Worm (Caenorhabditis elegans): Measurements from ENCODE around the gene srx-118.

srx-118 gene

ce11 chrII:12525526-12525925 is at the start of gene srx-118:
Gene srx-118 (plus strand): TSS chrII:12525826.
- TF ChIP-seq F13H6.1 (tag; optimal IDR thresholded peaks at IDR 0.05) (no peak), lin-13 (GFP tag; optimal IDR thresholded peaks at IDR 0.05) (no peak), crh-2 (tag; optimal IDR thresholded peaks at IDR 0.05) (no peak), elt-1 (tag; optimal IDR thresholded peaks at IDR 0.05) (no peak), aly-2 (tag; optimal IDR thresholded peaks at IDR 0.05) (no peak), fos-1 (tag; optimal IDR thresholded peaks at IDR 0.05) (no peak)

DNA sequence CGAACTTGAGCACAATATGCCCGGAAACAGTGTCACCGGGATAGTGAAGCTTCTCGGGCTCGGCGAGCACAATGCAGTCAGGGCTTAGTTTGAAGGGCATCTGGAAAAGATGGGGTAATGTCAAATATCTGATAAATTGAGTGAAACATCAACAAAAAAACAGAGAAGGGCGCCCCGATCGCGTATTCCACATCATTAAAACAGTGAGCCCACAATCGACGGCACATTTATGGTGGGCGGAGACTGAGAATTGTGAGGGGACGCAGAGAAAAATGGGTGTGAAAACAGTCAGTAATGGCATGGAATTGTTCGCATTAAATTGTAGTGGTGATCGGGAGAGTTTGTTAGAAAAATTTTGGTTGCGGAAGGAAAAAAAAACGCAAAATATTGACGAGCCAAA is 44.8 kb upstream of the srx-118 start, which contains the start of gene arrd-9:
arrd-9 (minus strand) TSS at position 101 of the 400 bp plus-strand sequence.
- TF ChIP-seq mbf-1 (tag; optimal IDR thresholded peaks at IDR 0.05) (no peak), lin-11 (tag; optimal IDR thresholded peaks at IDR 0.05) (no peak), gmeb-1 (tag; optimal IDR thresholded peaks at IDR 0.05) (no peak), alr-1 (tag; optimal IDR thresholded peaks at IDR 0.05) (no peak), nhr-129 (tag; optimal IDR thresholded peaks at IDR 0.05) (no peak), elt-3 (tag; optimal IDR thresholded peaks at IDR 0.05) (no peak), C34F6.9 (tag; optimal IDR thresholded peaks at IDR 0.05) (no peak), nhr-237 (tag; optimal IDR thresholded peaks at IDR 0.05) (no peak), mdl-1 (tag; optimal IDR thresholded peaks at IDR 0.05) (no peak), blmp-1 (tag; optimal IDR thresholded peaks at IDR 0.05; ENCODE audit: insufficient read depth) (no peak), ceh-82 (tag; optimal IDR thresholded peaks at IDR 0.05) (no peak), nhr-12 (tag; optimal IDR thresholded peaks at IDR 0.05) (no peak), ZK546.5 (tag; optimal IDR thresholded peaks at IDR 0.05) (no peak), dmd-4 (tag; optimal IDR thresholded peaks at IDR 0.05) (no peak), ztf-1 (GFP tag; conservative IDR thresholded peaks at IDR 0.05) (no peak), nhr-21 (tag; optimal IDR thresholded peaks at IDR 0.05) (no peak), lsy-2 (tag; optimal IDR thresholded peaks at IDR 0.05) (no peak), unc-55 (GFP tag; optimal IDR thresholded peaks at IDR 0.05) (no peak)

DNA sequence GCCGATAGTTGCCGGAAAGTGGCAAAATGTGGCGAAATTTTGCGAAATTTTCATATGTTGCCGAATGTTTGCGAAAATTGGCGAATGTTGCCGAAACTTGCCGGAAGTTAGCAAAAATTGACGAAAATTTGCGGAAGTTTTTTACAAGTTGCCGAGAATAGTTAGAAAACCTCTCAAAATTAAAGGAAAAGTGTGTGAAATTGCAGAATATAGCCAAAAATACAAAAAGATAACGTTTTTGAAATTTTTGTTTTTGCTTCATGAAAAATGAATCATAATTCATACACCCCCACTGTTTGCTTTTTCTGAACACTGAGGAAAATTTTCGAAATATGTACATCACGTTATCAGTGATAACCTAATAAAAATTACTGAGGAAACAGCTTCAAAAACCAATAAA is 44.0 kb upstream of the srx-118 start:
- TF ChIP-seq ztf-11 (tag; optimal IDR thresholded peaks at IDR 0.05) (no peak), peb-1 (tag; optimal IDR thresholded peaks at IDR 0.05) (no peak), F13H6.1 (tag; optimal IDR thresholded peaks at IDR 0.05) (no peak), crh-2 (tag; optimal IDR thresholded peaks at IDR 0.05) (no peak), nhr-25 (tag; optimal IDR thresholded peaks at IDR 0.05) (no peak), snpc-4 (tag; optimal IDR thresholded peaks at IDR 0.05) (no peak), ZK546.5 (tag; optimal IDR thresholded peaks at IDR 0.05) (no peak), sem-4 (tag; optimal IDR thresholded peaks at IDR 0.05) (no peak), unc-62 (GFP tag; optimal IDR thresholded peaks at IDR 0.05) (no peak), nhr-77 (tag; optimal IDR thresholded peaks at IDR 0.05) (no peak), Y55F3AM.14 (GFP tag; optimal IDR thresholded peaks at IDR 0.05) (no peak), mbf-1 (tag; optimal IDR thresholded peaks at IDR 0.05) (no peak), ama-1 (optimal IDR thresholded peaks at IDR 0.05) (no peak), ztf-1 (GFP tag; conservative IDR thresholded peaks at IDR 0.05) (no peak), mab-5 (tag; optimal IDR thresholded peaks at IDR 0.05) (no peak), egl-27 (tag; optimal IDR thresholded peaks at IDR 0.05) (no peak), nhr-237 (tag; optimal IDR thresholded peaks at IDR 0.05) (no peak), alr-1 (tag; optimal IDR thresholded peaks at IDR 0.05) (no peak), ceh-82 (tag; optimal IDR thresholded peaks at IDR 0.05) (no peak)

ce11 chrII:12482622-12483021 is 43.0 kb upstream of the srx-118 start, which contains the start of gene fbxb-102:
Gene fbxb-102 (plus strand): TSS chrII:12482922.
- TF ChIP-seq nhr-25 (tag; optimal IDR thresholded peaks at IDR 0.05) (no peak), lin-11 (tag; optimal IDR thresholded peaks at IDR 0.05) (no peak)

DNA sequence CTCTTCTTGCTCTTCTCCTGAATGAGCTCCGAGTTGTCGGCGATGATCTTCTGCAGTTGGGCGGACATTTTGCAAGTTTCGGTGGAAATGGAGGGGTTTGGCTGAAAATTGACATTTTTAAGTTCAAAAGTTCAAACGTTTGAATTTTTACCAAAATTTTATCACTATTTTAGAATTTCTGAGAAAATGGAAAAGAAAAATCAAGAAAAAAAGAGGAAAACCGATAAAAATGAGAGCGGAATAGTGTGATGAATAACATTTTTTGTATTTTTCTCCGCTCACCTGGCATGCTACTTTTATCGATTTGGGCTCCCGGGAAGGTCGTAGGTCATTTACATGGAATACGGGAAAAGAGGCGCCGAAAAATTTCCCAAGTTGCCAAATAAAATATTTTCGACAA is 40.6 kb upstream of the srx-118 start, which contains the start of gene F15A4.10:
F15A4.10 (minus strand) TSS at position 101 of the 400 bp plus-strand sequence.
- TF ChIP-seq elt-3 (tag; optimal IDR thresholded peaks at IDR 0.05) (no peak), alr-1 (tag; optimal IDR thresholded peaks at IDR 0.05) (no peak), nhr-77 (tag; optimal IDR thresholded peaks at IDR 0.05) (no peak), egl-27 (tag; optimal IDR thresholded peaks at IDR 0.05) (no peak), nhr-129 (tag; optimal IDR thresholded peaks at IDR 0.05) (no peak), nhr-21 (tag; optimal IDR thresholded peaks at IDR 0.05) (no peak), C34F6.9 (tag; optimal IDR thresholded peaks at IDR 0.05) (no peak), ztf-1 (GFP tag; conservative IDR thresholded peaks at IDR 0.05) (no peak), nhr-12 (tag; optimal IDR thresholded peaks at IDR 0.05) (no peak), lin-39 (tag; optimal IDR thresholded peaks at IDR 0.05) (no peak), lin-11 (tag; optimal IDR thresholded peaks at IDR 0.05) (no peak), nhr-23 (tag; optimal IDR thresholded peaks at IDR 0.05) (no peak), snpc-4 (tag; optimal IDR thresholded peaks at IDR 0.05) (no peak), skn-1 (tag; optimal IDR thresholded peaks at IDR 0.05) (no peak)

Data from whole organism, L2 larva.